Worm (Caenorhabditis elegans) whole organism, late embryonic: ENCODE data around the gene gtf-2H2C.

Experiments
- F13H6.1 ChIP-seq: sonication (generic microtip); optimal IDR thresholded peaks from 2 replicates; lab custom pipeline; 2016; ENCODE audit warnings: missing genetic modification characterization, missing compliant biosample characterization
- K02D7.2 ChIP-seq: sonication (generic microtip); optimal IDR thresholded peaks from 2 replicates; lab custom pipeline; 2017; ENCODE audit warnings: mild to moderate bottlenecking, missing genetic modification characterization, missing compliant biosample characterization
- ama-1 ChIP-seq: fragments of 150-350 bp; optimal IDR thresholded peaks from 2 replicates; lab custom pipeline; 2014
- ceh-19 ChIP-seq: fragments of 200-800 bp; sonication (Bioruptor generic); optimal IDR thresholded peaks from 2 replicates; lab custom pipeline; 2018; ENCODE audit warnings: mild to moderate bottlenecking, missing genetic modification characterization, missing compliant biosample characterization
- ceh-30 ChIP-seq: fragments of 150-350 bp; optimal IDR thresholded peaks from 2 replicates; lab custom pipeline; 2014; ENCODE audit warnings: missing biosample characterization, missing genetic modification characterization
- ets-4 ChIP-seq: sonication (generic microtip); optimal IDR thresholded peaks from 2 replicates; lab custom pipeline; 2016; ENCODE audit warnings: missing genetic modification characterization, missing compliant biosample characterization
- mec-3 ChIP-seq: sonication (generic microtip); optimal IDR thresholded peaks from 2 replicates; lab custom pipeline; 2016; ENCODE audit warnings: borderline replicate concordance, missing genetic modification characterization, missing compliant biosample characterization
- nfya-1 ChIP-seq: sonication (generic microtip); optimal IDR thresholded peaks from 2 replicates; lab custom pipeline; 2017; ENCODE audit warnings: missing genetic modification characterization, mild to moderate bottlenecking, missing compliant biosample characterization, antibody characterized with exemption, moderate library complexity
- nhr-11 ChIP-seq: fragments of 150-350 bp; optimal IDR thresholded peaks from 2 replicates; lab custom pipeline; 2014; ENCODE audit warnings: missing biosample characterization, missing genetic modification characterization
- pqm-1 ChIP-seq: sonication (generic microtip); optimal IDR thresholded peaks from 2 replicates; lab custom pipeline; 2016; ENCODE audit warnings: missing genetic modification characterization, missing compliant biosample characterization
- pros-1 ChIP-seq: fragments of 150-350 bp; optimal IDR thresholded peaks from 2 replicates; lab custom pipeline; 2014; ENCODE audit warnings: missing biosample characterization, missing genetic modification reagents, missing genetic modification characterization
- syd-9 ChIP-seq: sonication (generic microtip); optimal IDR thresholded peaks from 2 replicates; lab custom pipeline; 2016; ENCODE audit warnings: mild to moderate bottlenecking, missing genetic modification characterization, moderate library complexity, missing compliant biosample characterization
- ttx-3 ChIP-seq: sonication (generic microtip); optimal IDR thresholded peaks from 2 replicates; lab custom pipeline; 2016; ENCODE audit warnings: missing genetic modification reagents, missing genetic modification characterization, missing compliant biosample characterization

- TF ChIP-seq nfya-1 (no peak), ttx-3 (tag; lab: Kevin White, UChicago) (no peak), ceh-19 (GFP tag; lab: Kevin White, UChicago) (no peak), pqm-1 (tag; lab: Kevin White, UChicago) (no peak), ceh-30 (no peak), F13H6.1 (tag; lab: Kevin White, UChicago) (no peak), mec-3 (tag; lab: Kevin White, UChicago) (no peak), ama-1 (no peak), K02D7.2 (tag; lab: Kevin White, UChicago) (no peak), syd-9 (tag; lab: Kevin White, UChicago) (no peak), ets-4 (tag; lab: Kevin White, UChicago) (no peak), pros-1 (tag; lab: Kevin White, UChicago) (no peak), nhr-11 (no peak)
Observed at ce11 chrIII:10090685-10091084, at the start of gene gtf-2H2C.
